Worm (Caenorhabditis elegans) whole organism, L1 larva: ENCODE measurements around the gene M05D6.3.

ENCODE experiments used
- C04F5.9 ChIP-seq: sonication (generic microtip); optimal IDR thresholded peaks from 2 replicates; lab custom pipeline; 2016; ENCODE audit warnings: missing genetic modification characterization, missing compliant biosample characterization
- C16A3.4 ChIP-seq: fragments of 150-350 bp; optimal IDR thresholded peaks from 2 replicates; lab custom pipeline; 2014; ENCODE audit warnings: missing biosample characterization, missing genetic modification characterization
- C34B4.2 ChIP-seq: sonication (generic microtip); optimal IDR thresholded peaks from 2 replicates; lab custom pipeline; 2017; ENCODE audit warnings: mild to moderate bottlenecking, missing genetic modification characterization, missing compliant biosample characterization
- aly-2 ChIP-seq: fragments of 150-350 bp; optimal IDR thresholded peaks from 2 replicates; lab custom pipeline; 2014; ENCODE audit warnings: missing biosample characterization, missing genetic modification characterization
- blmp-1 ChIP-seq: fragments of 150-350 bp; optimal IDR thresholded peaks from 2 replicates; lab custom pipeline; 2014; ENCODE audit warnings: missing biosample characterization, missing genetic modification characterization
- ceh-82 ChIP-seq, 3 experiments: fragments of 150-350 bp in 1 of 3; sonication (generic microtip) in 2 of 3; optimal IDR thresholded peaks; 2 replicates each; lab custom pipeline; 2014 to 2017; ENCODE audit warnings: missing biosample characterization in 3 of 3, missing genetic modification characterization in 3 of 3
- ceh-90 ChIP-seq: sonication (generic microtip); optimal IDR thresholded peaks from 2 replicates; lab custom pipeline; 2016; ENCODE audit warnings: missing genetic modification characterization, missing compliant biosample characterization
- ces-1 ChIP-seq: fragments of 150-350 bp; optimal IDR thresholded peaks from 2 replicates; lab custom pipeline; 2014; ENCODE audit warnings: missing biosample characterization, missing genetic modification reagents, missing genetic modification characterization
- dpl-1 ChIP-seq, 3 experiments: fragments of 150-350 bp in 2 of 3; sonication (generic microtip) in 1 of 3; optimal IDR thresholded peaks; 2 replicates each; lab custom pipeline; 2014 to 2017; ENCODE audit warnings: missing biosample characterization in 3 of 3, missing genetic modification characterization in 3 of 3, missing genetic modification reagents in 3 of 3
- dsc-1 ChIP-seq: sonication (generic microtip); optimal IDR thresholded peaks from 2 replicates; lab custom pipeline; 2016; ENCODE audit warnings: mild to moderate bottlenecking, missing genetic modification characterization, missing compliant biosample characterization
- egl-27 ChIP-seq, 2 experiments: fragments of 150-350 bp in 1 of 2; sonication (generic microtip); optimal IDR thresholded peaks; 3 replicates each; lab custom pipeline; 2017 to 2018; ENCODE audit warnings: missing biosample characterization in 2 of 2, missing genetic modification characterization in 2 of 2, missing genetic modification reagents in 2 of 2
- elt-2 ChIP-seq: sonication (generic microtip); optimal IDR thresholded peaks from 2 replicates; lab custom pipeline; 2016; ENCODE audit warnings: missing genetic modification characterization, mild to moderate bottlenecking, inconsistent platforms, missing compliant biosample characterization, missing genetic modification reagents
- elt-3 ChIP-seq, 6 experiments: fragments of 150-350 bp in 1 of 6; sonication (generic microtip); optimal IDR thresholded peaks; 2 replicates each; lab custom pipeline; 2017 to 2018; ENCODE audit warnings: missing biosample characterization in 6 of 6, missing genetic modification characterization in 6 of 6, inconsistent platforms in 1 of 6
- fkh-10 ChIP-seq: sonication (generic microtip); optimal IDR thresholded peaks from 2 replicates; lab custom pipeline; 2017; ENCODE audit warnings: missing biosample characterization, missing genetic modification reagents, missing genetic modification characterization
- fos-1 ChIP-seq: fragments of 150-350 bp; optimal IDR thresholded peaks from 2 replicates; lab custom pipeline; 2014; ENCODE audit warnings: missing biosample characterization, missing genetic modification characterization
- irx-1 ChIP-seq: sonication (generic microtip); optimal IDR thresholded peaks from 2 replicates; lab custom pipeline; 2016; ENCODE audit warnings: missing genetic modification characterization, missing compliant biosample characterization
- isw-1 ChIP-seq: fragments of 200-800 bp; sonication (Bioruptor generic); IDR thresholded peaks from 2 replicates; pipeline ENCODE4 v1.3.6; 2022; ENCODE audit warnings: missing genetic modification characterization, missing compliant biosample characterization
- lin-13 ChIP-seq: fragments of 150-350 bp; optimal IDR thresholded peaks from 2 replicates; lab custom pipeline; 2014; ENCODE audit warnings: missing biosample characterization, missing genetic modification reagents, missing genetic modification characterization
- lin-14 ChIP-seq: fragments of 200-800 bp; sonication (Bioruptor generic); optimal IDR thresholded peaks from 2 replicates; lab custom pipeline; 2018; ENCODE audit warnings: mild to moderate bottlenecking, missing genetic modification characterization, moderate library complexity, missing compliant biosample characterization
- lin-35 ChIP-seq, 2 experiments: fragments of 150-350 bp; optimal IDR thresholded peaks; 2 replicates each; lab custom pipeline; 2014; ENCODE audit warnings: missing biosample characterization in 2 of 2, missing genetic modification characterization in 2 of 2, missing genetic modification reagents in 2 of 2
- lir-3 ChIP-seq: sonication (generic microtip); optimal IDR thresholded peaks from 2 replicates; lab custom pipeline; 2016; ENCODE audit warnings: mild to moderate bottlenecking, missing genetic modification characterization, moderate library complexity, missing compliant biosample characterization; ENCODE audit not compliant: poor library complexity
- lsy-2 ChIP-seq, 2 experiments: fragments of 150-350 bp; optimal IDR thresholded peaks; 2 replicates each; lab custom pipeline; 2014; ENCODE audit warnings: missing biosample characterization in 2 of 2, missing genetic modification characterization in 2 of 2
- mep-1 ChIP-seq: fragments of 150-350 bp; optimal IDR thresholded peaks from 2 replicates; lab custom pipeline; 2014; ENCODE audit warnings: missing biosample characterization, missing genetic modification characterization
- nhr-11 ChIP-seq: fragments of 150-350 bp; optimal IDR thresholded peaks from 2 replicates; lab custom pipeline; 2014; ENCODE audit warnings: missing biosample characterization, missing genetic modification characterization
- nhr-20 ChIP-seq: sonication (generic microtip); optimal IDR thresholded peaks from 2 replicates; lab custom pipeline; 2016; ENCODE audit warnings: mild to moderate bottlenecking, missing genetic modification characterization, missing compliant biosample characterization
- nhr-71 ChIP-seq: sonication (generic microtip); optimal IDR thresholded peaks from 2 replicates; lab custom pipeline; 2016; ENCODE audit warnings: mild to moderate bottlenecking, missing genetic modification characterization, moderate library complexity, missing compliant biosample characterization
- nhr-76 ChIP-seq: sonication (generic microtip); optimal IDR thresholded peaks from 2 replicates; lab custom pipeline; 2017; ENCODE audit warnings: missing biosample characterization, missing genetic modification characterization
- nhr-84 ChIP-seq: sonication (generic microtip); optimal IDR thresholded peaks from 2 replicates; lab custom pipeline; 2017; ENCODE audit warnings: missing biosample characterization, missing genetic modification characterization
- nhr-85 ChIP-seq: sonication (generic microtip); peaks from one replicate; lab custom pipeline; 2016; ENCODE audit warnings: missing genetic modification characterization, inconsistent platforms, missing compliant biosample characterization
- nhr-90 ChIP-seq: sonication (generic microtip); optimal IDR thresholded peaks from 2 replicates; lab custom pipeline; 2016; ENCODE audit warnings: mild to moderate bottlenecking, missing genetic modification characterization, missing compliant biosample characterization; ENCODE audit not compliant: poor library complexity
- pag-3 ChIP-seq: sonication (generic microtip); optimal IDR thresholded peaks from 2 replicates; lab custom pipeline; 2017; ENCODE audit warnings: missing genetic modification characterization, mild to moderate bottlenecking, missing compliant biosample characterization, antibody characterized with exemption, borderline replicate concordance; ENCODE audit not compliant: insufficient read depth
- skn-1 ChIP-seq: fragments of 150-350 bp; optimal IDR thresholded peaks from 2 replicates; lab custom pipeline; 2014; ENCODE audit warnings: missing biosample characterization, missing genetic modification characterization
- snpc-4 ChIP-seq: fragments of 150-350 bp; optimal IDR thresholded peaks from 2 replicates; lab custom pipeline; 2014; ENCODE audit warnings: missing biosample characterization, missing genetic modification characterization
- snu-23 ChIP-seq: sonication (generic microtip); optimal IDR thresholded peaks from 2 replicates; lab custom pipeline; 2016; ENCODE audit warnings: missing genetic modification characterization, missing compliant biosample characterization
- sptf-1 ChIP-seq: fragments of 150-350 bp; optimal IDR thresholded peaks from 2 replicates; lab custom pipeline; 2014; ENCODE audit warnings: missing biosample characterization, missing genetic modification characterization
- sup-37 ChIP-seq: fragments of 200-800 bp; sonication (Bioruptor generic); optimal IDR thresholded peaks from 2 replicates; lab custom pipeline; 2018; ENCODE audit warnings: mild to moderate bottlenecking, missing genetic modification characterization, missing compliant biosample characterization
- tlp-1 ChIP-seq: fragments of 150-350 bp; optimal IDR thresholded peaks from 2 replicates; lab custom pipeline; 2014; ENCODE audit warnings: missing biosample characterization, missing genetic modification characterization
- unc-130 ChIP-seq: fragments of 150-350 bp; optimal IDR thresholded peaks from 2 replicates; lab custom pipeline; 2017; ENCODE audit warnings: missing biosample characterization, missing genetic modification characterization, inconsistent platforms
- unc-86 ChIP-seq: sonication (generic microtip); optimal IDR thresholded peaks from 2 replicates; lab custom pipeline; 2016; ENCODE audit warnings: missing genetic modification characterization, missing compliant biosample characterization
- vab-15 ChIP-seq: sonication (generic microtip); optimal IDR thresholded peaks from 2 replicates; lab custom pipeline; 2017; ENCODE audit warnings: missing genotype, mild to moderate bottlenecking, missing genetic modification characterization, missing compliant biosample characterization
- xbp-1 ChIP-seq: sonication (generic microtip); optimal IDR thresholded peaks from 2 replicates; lab custom pipeline; 2016; ENCODE audit warnings: missing genetic modification characterization, missing compliant biosample characterization
- zip-4 ChIP-seq: fragments of 200-800 bp; sonication (Bioruptor generic); optimal IDR thresholded peaks from 2 replicates; lab custom pipeline; 2018; ENCODE audit warnings: mild to moderate bottlenecking, missing genetic modification characterization, moderate library complexity, missing compliant biosample characterization
- ztf-11 ChIP-seq, 2 experiments: sonication (generic microtip); optimal IDR thresholded peaks; 2 replicates each; lab custom pipeline; 2016 to 2017; ENCODE audit warnings: missing genetic modification characterization in 2 of 2, missing biosample characterization in 1 of 2, missing compliant biosample characterization in 1 of 2

The M05D6.3 gene

DNA sequence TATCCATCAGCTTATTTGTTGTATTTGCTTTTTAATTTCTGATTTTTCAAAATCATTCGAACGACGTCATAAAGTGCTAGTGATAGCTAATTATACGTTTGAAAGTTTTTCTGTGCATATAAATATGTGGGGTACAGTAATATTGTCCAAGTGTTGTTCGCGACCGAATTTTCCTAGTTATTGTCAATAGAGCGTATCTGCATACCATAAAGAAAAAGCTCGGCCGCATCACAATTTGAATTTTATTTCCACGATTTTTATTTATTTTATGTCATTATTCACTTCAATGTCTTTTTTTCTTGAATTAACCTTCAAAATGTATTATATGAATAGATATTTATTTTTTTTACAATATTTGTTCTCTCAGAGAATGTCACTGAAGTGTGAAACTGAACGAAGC, 41.2 kb downstream of the M05D6.3 start, which contains the start of gene rnh-2 (continued):
- TF ChIP-seq sup-37 (GFP tag; lab: Kevin White, UChicago) = no peak
- TF ChIP-seq pag-3 = no peak
- TF ChIP-seq C34B4.2 = no peak
- TF ChIP-seq snu-23 (GFP tag; lab: Kevin White, UChicago) = peak; percentile 70
- peak; percentile 48 for TF ChIP-seq C04F5.9 (tag; lab: Kevin White, UChicago)
- peak; percentile 55 for TF ChIP-seq nhr-90 (tag; lab: Kevin White, UChicago)
- TF ChIP-seq dsc-1 (tag; lab: Kevin White, UChicago) = no peak
- TF ChIP-seq lin-35 (GFP tag; optimal IDR thresholded peaks at IDR 0.05; lab: Kevin White, UChicago) = peak; percentile 75 to 84
- TF ChIP-seq skn-1 = peak; percentile 25
- TF ChIP-seq tlp-1 (tag; lab: Kevin White, UChicago) = no peak
- peak; percentile 75 for TF ChIP-seq nhr-20
- no peak for TF ChIP-seq irx-1 (tag; lab: Kevin White, UChicago)
- peak; percentile 55 to 79 (median 68) for TF ChIP-seq dpl-1 (GFP tag; optimal IDR thresholded peaks at IDR 0.05; lab: Kevin White, UChicago)
- TF ChIP-seq elt-2 (tag; lab: Kevin White, UChicago) = peak; percentile 28
- TF ChIP-seq egl-27 (tag; optimal IDR thresholded peaks at IDR 0.05; lab: Kevin White, UChicago) = no peak
- peak; percentile 61 for TF ChIP-seq xbp-1 (tag; lab: Kevin White, UChicago)
- peak; percentile 86 for TF ChIP-seq mep-1 (tag; lab: Kevin White, UChicago)
- no peak for TF ChIP-seq unc-86 (tag; lab: Kevin White, UChicago)
- TF ChIP-seq snpc-4 (tag; lab: Kevin White, UChicago) = peak; percentile 52
- TF ChIP-seq C16A3.4 = peak; percentile 81
- peak; percentile 53 for TF ChIP-seq blmp-1 (tag; lab: Kevin White, UChicago)
- peak in 2 of 6 experiments; percentile 21 to 27 for TF ChIP-seq elt-3 (tag; optimal IDR thresholded peaks at IDR 0.05; lab: Kevin White, UChicago)
- TF ChIP-seq lsy-2 (tag; optimal IDR thresholded peaks at IDR 0.05; lab: Kevin White, UChicago) = peak; percentile 72 to 94
- TF ChIP-seq unc-130 (tag; lab: Kevin White, UChicago) = peak; percentile 17
- peak; percentile 78 for TF ChIP-seq nhr-85 (tag; lab: Kevin White, UChicago)
- TF ChIP-seq ztf-11 (tag; optimal IDR thresholded peaks at IDR 0.05; lab: Kevin White, UChicago) = peak in 1 of 2 experiments; percentile 33
- peak; percentile 77 for TF ChIP-seq lin-14 (GFP tag; lab: Kevin White, UChicago)
- no peak for TF ChIP-seq vab-15 (tag; lab: Kevin White, UChicago)
- TF ChIP-seq nhr-76 = no peak
- TF ChIP-seq fos-1 (tag; lab: Kevin White, UChicago) = peak; percentile 59
- no peak for TF ChIP-seq isw-1 (GFP tag; lab: Robert Waterston, UW)
- TF ChIP-seq lin-13 (GFP tag; lab: Kevin White, UChicago) = peak; percentile 56
- TF ChIP-seq lir-3 (tag; lab: Kevin White, UChicago) = peak; percentile 85
- TF ChIP-seq nhr-11 (tag; lab: Kevin White, UChicago) = no peak
- TF ChIP-seq ces-1 (GFP tag; lab: Kevin White, UChicago) = no peak
- TF ChIP-seq zip-4 (GFP tag; lab: Kevin White, UChicago) = no peak
- peak; percentile 71 for TF ChIP-seq ceh-90 (tag; lab: Kevin White, UChicago)
- TF ChIP-seq ceh-82 (tag; optimal IDR thresholded peaks at IDR 0.05; lab: Kevin White, UChicago) = peak; percentile 0 to 76 (median 30)

DNA sequence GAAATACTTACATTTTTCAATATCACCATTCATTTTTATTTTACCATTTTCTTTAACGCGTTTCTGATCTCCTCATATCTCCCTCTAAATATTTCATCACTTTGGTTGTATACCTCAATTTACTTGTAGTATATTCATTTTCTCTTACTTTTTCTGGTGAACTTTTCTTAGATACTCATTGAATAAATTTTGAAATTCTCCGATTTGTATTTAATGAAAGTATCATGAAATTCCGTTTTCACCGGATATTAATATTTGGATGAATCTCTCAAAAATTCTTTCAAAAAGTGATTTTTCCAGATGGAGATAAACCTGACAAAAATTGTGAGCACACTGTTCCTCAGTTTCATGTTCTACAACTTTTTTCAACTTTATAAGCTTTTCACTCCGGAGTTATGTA, 42.6 kb downstream of the M05D6.3 start, which contains the start of gene T13H5.8:
Gene T13H5.8 (plus strand): TSS at position 301 of the 400 bp plus-strand sequence.
- TF ChIP-seq pag-3 = no peak
- no peak for TF ChIP-seq aly-2 (tag; lab: Kevin White, UChicago)
- TF ChIP-seq nhr-71 (tag; lab: Kevin White, UChicago) = no peak
- TF ChIP-seq nhr-20 = no peak
- TF ChIP-seq fkh-10 (GFP tag; lab: Kevin White, UChicago) = no peak
- TF ChIP-seq nhr-84 (tag; lab: Kevin White, UChicago) = no peak
- TF ChIP-seq sptf-1 = no peak
- no peak for TF ChIP-seq sup-37 (GFP tag; lab: Kevin White, UChicago)
- no peak for TF ChIP-seq isw-1 (GFP tag; lab: Robert Waterston, UW)
- TF ChIP-seq, all 84 proteins: peak for 0
